Fruit fly (Drosophila melanogaster): Measurements from ENCODE around the gene Tektin-C.

Tektin-C gene

dm6 chr3L:5828684-5829083 is 32.3 kb upstream of the Tektin-C start:
- no peak for TF ChIP-seq Sin3A (optimal IDR thresholded peaks at IDR 0.05)
- TF ChIP-seq h (optimal IDR thresholded peaks at IDR 0.05), result no peak
- no peak for TF ChIP-seq Myc (optimal IDR thresholded peaks at IDR 0.05)
- no peak for TF ChIP-seq psq (optimal IDR thresholded peaks at IDR 0.05)
- no peak for TF ChIP-seq ttk (optimal IDR thresholded peaks at IDR 0.05)
- no peak for TF ChIP-seq insv (optimal IDR thresholded peaks at IDR 0.05)

- TF ChIP-seq ttk (optimal IDR thresholded peaks at IDR 0.05), result no peak
- no peak for TF ChIP-seq Sin3A (optimal IDR thresholded peaks at IDR 0.05)
- no peak for TF ChIP-seq psq (optimal IDR thresholded peaks at IDR 0.05)
- TF ChIP-seq insv (optimal IDR thresholded peaks at IDR 0.05), result no peak
- TF ChIP-seq h (optimal IDR thresholded peaks at IDR 0.05), result no peak
- no peak for TF ChIP-seq Myc (optimal IDR thresholded peaks at IDR 0.05)
Measured at dm6 chr3L:5828275-5828674, 31.9 kb upstream of the Tektin-C start.

dm6 chr3L:5825483-5825882 is 29.1 kb upstream of the Tektin-C start:
- TF ChIP-seq insv (optimal IDR thresholded peaks at IDR 0.05) (no peak), h (optimal IDR thresholded peaks at IDR 0.05) (no peak), Myc (optimal IDR thresholded peaks at IDR 0.05) (no peak), Sin3A (optimal IDR thresholded peaks at IDR 0.05) (no peak), psq (optimal IDR thresholded peaks at IDR 0.05) (no peak), ttk (optimal IDR thresholded peaks at IDR 0.05) (no peak)

dm6 chr3L:5823763-5824445 is 27.6 kb upstream of the Tektin-C start:
- TF ChIP-seq Myc (optimal IDR thresholded peaks at IDR 0.05) (no peak), h (optimal IDR thresholded peaks at IDR 0.05) (no peak), psq (optimal IDR thresholded peaks at IDR 0.05) (no peak), Sin3A (optimal IDR thresholded peaks at IDR 0.05) (no peak), insv (optimal IDR thresholded peaks at IDR 0.05) (no peak), ttk (optimal IDR thresholded peaks at IDR 0.05) (no peak)

- TF ChIP-seq Sin3A (optimal IDR thresholded peaks at IDR 0.05) (no peak), psq (optimal IDR thresholded peaks at IDR 0.05) (no peak), insv (optimal IDR thresholded peaks at IDR 0.05) (no peak), Myc (optimal IDR thresholded peaks at IDR 0.05) (no peak), h (optimal IDR thresholded peaks at IDR 0.05) (no peak), ttk (optimal IDR thresholded peaks at IDR 0.05) (no peak)
Measured at dm6 chr3L:5821506-5821905, 25.2 kb upstream of the Tektin-C start.

dm6 chr3L:5820793-5821192 is 24.4 kb upstream of the Tektin-C start:
- TF ChIP-seq insv (optimal IDR thresholded peaks at IDR 0.05) (no peak), psq (optimal IDR thresholded peaks at IDR 0.05) (no peak), Myc (optimal IDR thresholded peaks at IDR 0.05) (no peak), h (optimal IDR thresholded peaks at IDR 0.05) (no peak), ttk (optimal IDR thresholded peaks at IDR 0.05) (no peak), Sin3A (optimal IDR thresholded peaks at IDR 0.05) (no peak)

dm6 chr3L:5820039-5820438 is 23.7 kb upstream of the Tektin-C start:
- TF ChIP-seq Sin3A (optimal IDR thresholded peaks at IDR 0.05), result no peak
- TF ChIP-seq Myc (optimal IDR thresholded peaks at IDR 0.05), result no peak
- TF ChIP-seq ttk (optimal IDR thresholded peaks at IDR 0.05), result no peak
- TF ChIP-seq h (optimal IDR thresholded peaks at IDR 0.05), result no peak
- TF ChIP-seq insv (optimal IDR thresholded peaks at IDR 0.05), result no peak
- no peak for TF ChIP-seq psq (optimal IDR thresholded peaks at IDR 0.05)

- TF ChIP-seq Sin3A (optimal IDR thresholded peaks at IDR 0.05) (no peak), ttk (optimal IDR thresholded peaks at IDR 0.05) (no peak), insv (optimal IDR thresholded peaks at IDR 0.05) (no peak), Myc (optimal IDR thresholded peaks at IDR 0.05) (no peak), psq (optimal IDR thresholded peaks at IDR 0.05) (no peak), h (optimal IDR thresholded peaks at IDR 0.05) (no peak)
Measured at dm6 chr3L:5819310-5819709, 23.0 kb upstream of the Tektin-C start.

dm6 chr3L:5817177-5817576 is 20.8 kb upstream of the Tektin-C start:
- TF ChIP-seq Myc (optimal IDR thresholded peaks at IDR 0.05), result no peak
- TF ChIP-seq h (optimal IDR thresholded peaks at IDR 0.05), result no peak
- TF ChIP-seq psq (optimal IDR thresholded peaks at IDR 0.05), result no peak
- no peak for TF ChIP-seq Sin3A (optimal IDR thresholded peaks at IDR 0.05)
- no peak for TF ChIP-seq insv (optimal IDR thresholded peaks at IDR 0.05)
- TF ChIP-seq ttk (optimal IDR thresholded peaks at IDR 0.05), result no peak

dm6 chr3L:5813016-5813415 is 16.7 kb upstream of the Tektin-C start, which contains the start of gene mad2:
mad2 (minus strand) TSS chr3L:5813093.
- no peak for TF ChIP-seq insv (optimal IDR thresholded peaks at IDR 0.05)
- TF ChIP-seq psq (optimal IDR thresholded peaks at IDR 0.05), result no peak
- TF ChIP-seq Myc (optimal IDR thresholded peaks at IDR 0.05), result no peak
- no peak for TF ChIP-seq ttk (optimal IDR thresholded peaks at IDR 0.05)
- no peak for TF ChIP-seq h (optimal IDR thresholded peaks at IDR 0.05)

dm6 chr3L:5810633-5811341 is 14.4 kb upstream of the Tektin-C start, which contains the start of the genes S6k and kri:
S6k (minus strand) TSS chr3L:5810931.
kri (plus strand) TSS chr3L:5810973.
- TF ChIP-seq ttk (optimal IDR thresholded peaks at IDR 0.05) (no peak), insv (optimal IDR thresholded peaks at IDR 0.05) (no peak), h (optimal IDR thresholded peaks at IDR 0.05) (no peak), psq (optimal IDR thresholded peaks at IDR 0.05) (no peak)

- TF ChIP-seq Myc (optimal IDR thresholded peaks at IDR 0.05), result no peak
Measured at dm6 chr3L:5809642-5810279, 13.4 kb upstream of the Tektin-C start.
